Fruit fly (Drosophila melanogaster): ENCODE measurements around the gene Dyro.

Gene Dyro

dm6 chr3L:11285066-11285465, 10.7 kb downstream of the Dyro start (continued):
- TF ChIP-seq CG9437 (GFP tag; optimal IDR thresholded peaks at IDR 0.05) (no peak), Fer1 (GFP tag; optimal IDR thresholded peaks at IDR 0.05) (peak; percentile 53), wek (GFP tag; optimal IDR thresholded peaks at IDR 0.05) (no peak), CG34376 (GFP tag; optimal IDR thresholded peaks at IDR 0.05) (no peak), bigmax (GFP tag; optimal IDR thresholded peaks at IDR 0.05) (no peak), CG17568 (GFP tag; optimal IDR thresholded peaks at IDR 0.05) (no peak), CG3995 (GFP tag; optimal IDR thresholded peaks at IDR 0.05) (no peak), CG33213 (GFP tag; optimal IDR thresholded peaks at IDR 0.05) (no peak), bowl (GFP tag; IDR thresholded peaks at IDR 0.05) (no peak), grn (GFP tag; optimal IDR thresholded peaks at IDR 0.05) (no peak), ci (GFP tag; IDR thresholded peaks at IDR 0.05) (no peak), Aef1 (GFP tag; IDR thresholded peaks at IDR 0.05) (no peak; the same call in 2 of the 3 replicates), CG43689 (GFP tag; IDR thresholded peaks at IDR 0.05) (no peak), zen (tag; optimal IDR thresholded peaks at IDR 0.05) (peak; percentile 16), Dek (tag; optimal IDR thresholded peaks at IDR 0.05) (no peak), insv (GFP tag; optimal IDR thresholded peaks at IDR 0.05) (no peak), CG9817 (tag; optimal IDR thresholded peaks at IDR 0.05) (no peak), stwl (tag; optimal IDR thresholded peaks at IDR 0.05) (no peak), luna (GFP tag; optimal IDR thresholded peaks at IDR 0.05) (no peak), D (optimal IDR thresholded peaks at IDR 0.05) (no peak), D (GFP tag; optimal IDR thresholded peaks at IDR 0.05) (no peak), CG6854 (GFP tag; optimal IDR thresholded peaks at IDR 0.05) (peak; percentile 62), CG34422 (GFP tag; IDR thresholded peaks at IDR 0.05) (no peak), CG10209 (GFP tag; optimal IDR thresholded peaks at IDR 0.05) (no peak), Myb (GFP tag; optimal IDR thresholded peaks at IDR 0.05) (no peak), croc (GFP tag; conservative IDR thresholded peaks at IDR 0.05) (no peak), CG18476 (GFP tag; optimal IDR thresholded peaks at IDR 0.05) (peak; percentile 43), Max (GFP tag; optimal IDR thresholded peaks at IDR 0.05) (peak; percentile 59), repo (GFP tag; optimal IDR thresholded peaks at IDR 0.05) (no peak), ranshi (GFP tag; IDR thresholded peaks at IDR 0.05) (peak; percentile 62), HLH4C (GFP tag; IDR thresholded peaks at IDR 0.05; ENCODE audit: partially characterized antibody) (no peak), CG15073 (GFP tag; optimal IDR thresholded peaks at IDR 0.05) (no peak), CG17359 (tag; optimal IDR thresholded peaks at IDR 0.05) (peak; percentile 47), Rx (GFP tag; IDR thresholded peaks at IDR 0.05) (no peak), CG6765 (GFP tag; optimal IDR thresholded peaks at IDR 0.05) (peak; percentile 57), CG9932 (GFP tag; IDR thresholded peaks at IDR 0.05) (no peak), CG1603 (tag; optimal IDR thresholded peaks at IDR 0.05) (no peak), CG10366 (GFP tag; IDR thresholded peaks at IDR 0.05) (no peak), CG12155 (GFP tag; optimal IDR thresholded peaks at IDR 0.05) (no peak), CG33557 (GFP tag; optimal IDR thresholded peaks at IDR 0.05) (no peak), CG17186 (GFP tag; optimal IDR thresholded peaks at IDR 0.05) (no peak), vfl (GFP tag; optimal IDR thresholded peaks at IDR 0.05) (no peak), CG9797 (GFP tag; optimal IDR thresholded peaks at IDR 0.05) (no peak), Bteb2 (GFP tag; optimal IDR thresholded peaks at IDR 0.05) (no peak), PHDP (tag; optimal IDR thresholded peaks at IDR 0.05) (no peak), Atf3 (GFP tag; optimal IDR thresholded peaks at IDR 0.05) (no peak), Abd-B (GFP tag; optimal IDR thresholded peaks at IDR 0.05) (no peak), CG11695 (GFP tag; IDR thresholded peaks at IDR 0.05) (peak; percentile 78), CG18262 (tag; optimal IDR thresholded peaks at IDR 0.05) (peak; percentile 69), NfI (GFP tag; optimal IDR thresholded peaks at IDR 0.05) (no peak), CoRest (tag; optimal IDR thresholded peaks at IDR 0.05) (no peak), nerfin-1 (tag; optimal IDR thresholded peaks at IDR 0.05) (no peak)

All from whole organism, embryonic.